Worm (Caenorhabditis elegans) whole organism, L4/young adult: ENCODE results near the gene oac-57.

Source experiments
- W03F9.2 ChIP-seq: fragments of 150-350 bp; optimal IDR thresholded peaks from 2 replicates; lab custom pipeline; 2014; ENCODE audit warnings: missing biosample characterization, missing genetic modification characterization
- him-1 ChIP-seq: sonication (generic microtip); optimal IDR thresholded peaks from 2 replicates; lab custom pipeline; 2016; ENCODE audit warnings: missing genotype, missing genetic modification reagents, missing genetic modification characterization, missing compliant biosample characterization

DNA sequence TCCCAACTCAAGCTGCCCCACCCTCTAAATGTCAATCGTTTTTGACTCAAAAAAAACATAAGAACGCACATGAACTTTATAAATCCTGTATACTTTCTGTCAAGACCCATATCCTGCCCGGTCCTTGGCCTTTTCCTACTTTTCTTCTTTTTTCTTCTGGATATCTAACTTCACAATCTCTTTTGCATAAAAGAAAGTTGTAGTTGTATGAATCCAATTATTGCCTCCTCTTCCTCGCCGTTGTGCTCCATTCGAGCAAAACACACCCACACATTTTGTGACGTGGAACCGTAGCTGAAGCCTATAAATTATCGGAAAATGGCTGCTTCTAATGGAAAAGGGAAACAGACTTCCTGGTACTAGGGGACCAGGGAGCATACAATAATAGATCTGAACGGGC is 42.6 kb upstream of the oac-57 start:
- TF ChIP-seq W03F9.2 (tag; lab: Kevin White, UChicago) (no peak), him-1 (tag; lab: Kevin White, UChicago) (no peak)
